Worm (Caenorhabditis elegans): Measurements from ENCODE around the gene F10D2.8.

F10D2.8 gene

DNA sequence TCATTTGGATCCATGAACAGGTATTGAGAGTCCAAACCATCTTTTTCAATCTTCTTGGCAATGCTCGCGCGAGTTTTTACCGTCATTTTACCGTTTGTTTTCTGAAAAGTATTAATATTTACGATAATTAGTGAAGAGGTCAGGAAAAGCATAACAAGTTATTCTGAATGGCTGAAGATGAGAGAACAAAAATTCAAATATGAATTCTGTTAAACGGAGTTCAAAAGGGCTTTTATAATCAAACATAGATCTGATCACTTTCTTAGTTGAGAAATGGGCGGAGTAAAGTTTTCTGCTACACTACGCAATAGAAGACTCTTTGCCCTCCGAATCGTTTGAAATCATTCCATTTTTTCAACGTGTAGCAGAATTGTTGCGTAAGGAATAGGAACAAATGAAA lies 2.5 kb upstream of the F10D2.8 start, which contains the start of gene fat-7:
TSS of gene fat-7 (minus strand) at position 101 of the 400 bp plus-strand sequence.
- TF ChIP-seq ets-4 (GFP tag; optimal IDR thresholded peaks at IDR 0.05) (no peak), B0035.1 (tag; optimal IDR thresholded peaks at IDR 0.05) (no peak), dpff-1 (tag; optimal IDR thresholded peaks at IDR 0.05) (no peak), nhr-27 (tag; optimal IDR thresholded peaks at IDR 0.05) (no peak), F52B5.7 (tag; optimal IDR thresholded peaks at IDR 0.05) (no peak), K11D2.4 (GFP tag; IDR thresholded peaks at IDR 0.05) (no peak)

DNA sequence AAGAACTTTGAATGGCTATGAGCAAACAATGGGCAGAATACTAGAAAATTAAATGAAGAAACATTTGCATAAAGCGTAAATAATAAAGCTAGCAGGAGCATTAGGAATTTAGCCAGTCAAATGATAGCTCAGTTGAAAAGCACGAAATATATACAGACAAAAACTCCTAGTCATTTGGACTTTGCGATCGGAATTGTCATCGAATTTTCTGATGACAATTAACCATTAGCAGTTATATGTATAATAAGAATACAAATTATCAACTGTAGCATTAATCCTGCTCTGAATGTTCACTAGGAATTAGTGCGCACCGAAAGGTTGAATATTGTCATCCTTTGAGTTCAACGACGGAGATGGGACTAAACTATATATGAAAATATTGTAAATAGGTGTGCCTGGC lies 3.1 kb downstream of the F10D2.8 start, which contains the start of gene ugt-38:
TSS of gene ugt-38 (minus strand) at position 101 of the 400 bp plus-strand sequence.
- no peak for TF ChIP-seq repo-1 (tag; optimal IDR thresholded peaks at IDR 0.05)
- no peak for TF ChIP-seq nhr-120 (GFP tag; IDR thresholded peaks at IDR 0.05)
- no peak for TF ChIP-seq B0336.3 (GFP tag; IDR thresholded peaks at IDR 0.05)
- no peak for TF ChIP-seq K12H6.12 (tag; optimal IDR thresholded peaks at IDR 0.05)
- TF ChIP-seq ceh-58 (GFP tag; IDR thresholded peaks at IDR 0.05), result no peak
- no peak for TF ChIP-seq lir-1 (GFP tag; conservative IDR thresholded peaks at IDR 0.05)
- no peak for TF ChIP-seq dpl-1 (GFP tag; optimal IDR thresholded peaks at IDR 0.05)
- TF ChIP-seq madf-3 (GFP tag; IDR thresholded peaks at IDR 0.05), result no peak
- no peak for TF ChIP-seq snpc-1.3 (tag; optimal IDR thresholded peaks at IDR 0.05; ENCODE audit: insufficient read depth)
- TF ChIP-seq mel-28 (tag; optimal IDR thresholded peaks at IDR 0.05; ENCODE audit: borderline replicate concordance), result no peak

DNA sequence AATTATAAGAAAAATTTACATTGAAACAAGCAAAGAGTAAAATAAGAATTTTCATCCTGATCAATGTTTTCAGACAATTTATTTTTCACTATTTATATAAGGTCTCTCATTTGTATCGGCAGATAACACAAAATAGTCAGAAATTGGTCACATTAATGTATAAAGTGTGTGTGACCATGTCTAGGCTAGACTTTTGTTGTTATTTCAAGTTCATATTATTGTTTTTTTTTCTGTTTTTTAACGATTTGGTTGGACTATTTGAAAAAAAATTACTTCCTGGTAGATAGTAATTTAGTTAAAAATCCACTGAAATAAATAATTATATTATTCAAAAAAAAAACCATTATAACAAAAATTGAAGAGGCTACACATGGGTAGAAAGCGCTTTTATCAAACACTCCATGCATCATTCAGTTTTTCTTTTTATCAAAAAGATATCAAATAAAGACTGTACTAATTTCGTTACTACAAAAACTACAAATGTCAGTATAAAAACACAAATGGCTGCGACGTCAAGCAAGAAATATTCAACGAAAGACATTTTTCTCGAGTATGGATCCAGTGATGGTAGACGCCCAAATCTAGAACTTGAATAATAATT lies 5.2 kb downstream of the F10D2.8 start, which contains the start of gene ugt-37:
TSS of gene ugt-37 (minus strand) at position 69 of the 601 bp plus-strand sequence.
- TF ChIP-seq T26A5.8 (tag; optimal IDR thresholded peaks at IDR 0.05) (no peak), aptf-2 (GFP tag; conservative IDR thresholded peaks at IDR 0.05) (no peak), ztf-3 (GFP tag; optimal IDR thresholded peaks at IDR 0.05) (no peak), lin-26 (GFP tag; IDR thresholded peaks at IDR 0.05) (no peak), dpl-1 (GFP tag; optimal IDR thresholded peaks at IDR 0.05) (no peak), snpc-1.1 (tag; optimal IDR thresholded peaks at IDR 0.05; ENCODE audit: insufficient read depth) (no peak), Y53F4B.3 (GFP tag; IDR thresholded peaks at IDR 0.05) (no peak), K11D2.4 (GFP tag; IDR thresholded peaks at IDR 0.05) (no peak), F23B12.7 (tag; optimal IDR thresholded peaks at IDR 0.05; ENCODE audit: insufficient read depth) (no peak), ets-4 (GFP tag; optimal IDR thresholded peaks at IDR 0.05) (no peak), unc-62 (GFP tag; optimal IDR thresholded peaks at IDR 0.05) (no peak)

DNA sequence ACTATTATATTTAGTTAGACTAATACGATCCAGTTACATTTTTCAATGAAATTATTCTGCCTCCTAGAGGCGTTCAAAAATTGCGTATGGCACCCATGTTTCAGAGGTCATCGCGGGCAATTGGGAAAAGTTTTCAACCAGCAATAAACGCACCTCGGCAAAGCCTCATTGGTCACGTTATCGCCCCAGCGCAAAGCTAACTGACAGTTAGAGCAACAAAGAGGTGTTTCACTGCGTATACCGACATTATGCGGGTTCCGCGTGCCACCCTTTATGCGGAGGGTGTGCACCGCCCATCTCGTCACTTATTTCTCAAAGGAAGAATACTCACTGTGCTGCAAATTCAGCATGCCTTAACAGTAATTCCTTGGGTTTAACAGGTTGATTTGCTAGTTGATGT lies 7.9 kb downstream of the F10D2.8 start:
- TF ChIP-seq F57A8.1 (GFP tag; optimal IDR thresholded peaks at IDR 0.05), result no peak
- TF ChIP-seq lin-40 (tag; optimal IDR thresholded peaks at IDR 0.05), result no peak
- TF ChIP-seq madf-3 (GFP tag; IDR thresholded peaks at IDR 0.05), result no peak
- TF ChIP-seq F37B4.10 (GFP tag; IDR thresholded peaks at IDR 0.05), result no peak
- no peak for TF ChIP-seq Y56A3A.18 (GFP tag; IDR thresholded peaks at IDR 0.05)
- no peak; the same call in 1 of the 2 replicates for TF ChIP-seq lir-1 (GFP tag; conservative IDR thresholded peaks at IDR 0.05)
- TF ChIP-seq snpc-4 (GFP tag; optimal IDR thresholded peaks at IDR 0.05), result peak; percentile 91
- peak; percentile 88 to 98 (median 96) for TF ChIP-seq snpc-4 (tag; optimal IDR thresholded peaks at IDR 0.05)
- no peak for TF ChIP-seq mxl-1 (tag; optimal IDR thresholded peaks at IDR 0.05)
- TF ChIP-seq hlh-26 (GFP tag; conservative IDR thresholded peaks at IDR 0.05), result no peak
- no peak for TF ChIP-seq zfh-2 (GFP tag; conservative IDR thresholded peaks at IDR 0.05)
- no peak for TF ChIP-seq K11D2.4 (GFP tag; IDR thresholded peaks at IDR 0.05)
- 0 out of 2 replicates have a peak, but pooled peaks have one; percentile 50 for TF ChIP-seq B0019.2 (GFP tag; conservative IDR thresholded peaks at IDR 0.05)
- no peak for TF ChIP-seq akir-1 (GFP tag; optimal IDR thresholded peaks at IDR 0.05)
- TF ChIP-seq ceh-40 (GFP tag; IDR thresholded peaks at IDR 0.05), result no peak
- no peak for TF ChIP-seq Y79H2A.3 (GFP tag; conservative IDR thresholded peaks at IDR 0.05)
- 0 out of 2 replicates have a peak, but pooled peaks have one; percentile 47 for TF ChIP-seq ztf-28 (GFP tag; IDR thresholded peaks at IDR 0.05)
- TF ChIP-seq K12H6.12 (tag; optimal IDR thresholded peaks at IDR 0.05), result no peak
- no peak for TF ChIP-seq ztf-22 (GFP tag; optimal IDR thresholded peaks at IDR 0.05)
- TF ChIP-seq rec-8 (tag; optimal IDR thresholded peaks at IDR 0.05), result peak in 1 of 2 experiments; percentile 3
- TF ChIP-seq ceh-27 (GFP tag; optimal IDR thresholded peaks at IDR 0.05), result no peak
- no peak for TF ChIP-seq dpl-1 (GFP tag; optimal IDR thresholded peaks at IDR 0.05)
- no peak for TF ChIP-seq Y53F4B.3 (GFP tag; IDR thresholded peaks at IDR 0.05)
- no peak for TF ChIP-seq sea-2 (GFP tag; IDR thresholded peaks at IDR 0.05)

Measured in whole organism, young adult.